Worm (Caenorhabditis elegans): ENCODE measurements around the gene F42G8.8.

The F42G8.8 gene

DNA sequence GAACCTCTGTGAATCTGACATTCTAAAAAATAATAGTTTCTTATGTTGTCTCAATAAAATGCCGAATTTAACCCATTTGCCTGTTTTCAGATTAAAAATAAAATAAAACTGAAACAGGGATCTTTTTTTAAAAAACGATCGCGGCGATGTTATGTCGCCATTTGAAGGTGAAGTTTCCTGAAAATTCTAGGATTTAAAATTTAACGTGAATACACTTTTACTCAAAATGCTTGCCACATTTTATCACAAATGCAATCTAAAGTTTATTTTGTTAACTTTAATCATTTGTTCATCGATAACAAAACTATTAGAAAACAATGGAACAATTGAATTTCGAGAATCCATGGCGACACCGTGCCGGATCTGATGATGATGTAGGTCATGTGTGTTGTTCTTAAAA is 19.3 kb upstream of the F42G8.8 start, which contains the start of gene Y42H9AR.2:
TSS of gene Y42H9AR.2 (plus strand) at position 301 of the 400 bp plus-strand sequence.
- TF ChIP-seq sdz-12 (GFP tag; optimal IDR thresholded peaks at IDR 0.05) (no peak), aha-1 (tag) (no peak)

DNA sequence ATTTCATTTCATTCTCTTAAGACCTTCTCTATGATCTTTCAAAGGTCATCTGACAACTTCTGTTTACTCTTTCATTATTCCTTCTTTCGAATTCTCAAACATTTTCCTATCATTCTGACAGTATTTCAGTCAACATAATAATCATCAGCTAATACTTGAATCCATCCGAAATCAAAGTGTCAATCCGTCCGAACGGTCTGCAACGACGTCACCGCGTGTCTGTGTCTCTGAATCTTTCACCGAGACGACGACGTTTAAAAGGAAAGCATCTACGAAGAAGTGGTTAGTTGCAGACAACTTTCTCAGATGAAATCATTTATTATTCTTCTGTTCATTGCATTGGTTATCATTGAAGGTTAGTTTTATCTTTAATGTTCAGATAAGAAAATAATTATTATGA is 16.7 kb upstream of the F42G8.8 start, which contains the start of gene Y42H9AR.5:
TSS of gene Y42H9AR.5 (plus strand) at position 301 of the 400 bp plus-strand sequence.
- no peak for TF ChIP-seq dmd-8 (GFP tag; IDR thresholded peaks at IDR 0.05)
- no peak for TF ChIP-seq daf-12 (tag; optimal IDR thresholded peaks at IDR 0.05)
- TF ChIP-seq mdl-1 (tag; optimal IDR thresholded peaks at IDR 0.05), result peak in 1 of 2 experiments; percentile 9
- TF ChIP-seq aha-1 (tag), result peak; percentile 12

DNA sequence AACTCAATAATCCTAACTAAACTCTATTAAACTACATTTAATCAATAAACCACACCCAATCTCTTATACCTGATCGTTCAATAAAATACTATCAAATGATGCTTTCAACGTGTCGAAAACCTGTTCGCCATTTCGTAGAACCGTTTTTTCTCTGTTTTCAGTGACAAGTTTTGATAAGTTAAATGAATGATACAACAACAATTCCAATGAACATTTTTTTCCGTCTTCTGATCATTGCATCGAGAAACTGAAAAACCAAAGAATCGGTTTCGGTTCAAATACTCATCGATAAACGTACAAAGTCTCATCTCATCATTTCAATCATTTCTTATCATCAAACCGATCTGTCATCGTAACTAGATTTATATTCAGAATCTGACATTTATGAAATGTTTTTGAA is 15.7 kb upstream of the F42G8.8 start:
- TF ChIP-seq unc-62 (GFP tag; optimal IDR thresholded peaks at IDR 0.05 in 1 of 2) (peak in 1 of 2 experiments; percentile 81), unc-62 (tag; optimal IDR thresholded peaks at IDR 0.05) (no peak), T26A8.4 (GFP tag; IDR thresholded peaks at IDR 0.05) (no peak), set-16 (GFP tag; IDR thresholded peaks at IDR 0.05) (no peak), Y105C5A.15 (GFP tag; IDR thresholded peaks at IDR 0.05) (no peak), nhr-48 (tag; optimal IDR thresholded peaks at IDR 0.05) (peak; percentile 9), mxl-3 (GFP tag; optimal IDR thresholded peaks at IDR 0.05) (peak; percentile 73), zfp-2 (tag; optimal IDR thresholded peaks at IDR 0.05) (no peak), snpc-4 (tag; optimal IDR thresholded peaks at IDR 0.05) (no peak), dmd-6 (GFP tag; IDR thresholded peaks at IDR 0.05) (peak; percentile 59; the same call in 1 of the 2 replicates)

DNA sequence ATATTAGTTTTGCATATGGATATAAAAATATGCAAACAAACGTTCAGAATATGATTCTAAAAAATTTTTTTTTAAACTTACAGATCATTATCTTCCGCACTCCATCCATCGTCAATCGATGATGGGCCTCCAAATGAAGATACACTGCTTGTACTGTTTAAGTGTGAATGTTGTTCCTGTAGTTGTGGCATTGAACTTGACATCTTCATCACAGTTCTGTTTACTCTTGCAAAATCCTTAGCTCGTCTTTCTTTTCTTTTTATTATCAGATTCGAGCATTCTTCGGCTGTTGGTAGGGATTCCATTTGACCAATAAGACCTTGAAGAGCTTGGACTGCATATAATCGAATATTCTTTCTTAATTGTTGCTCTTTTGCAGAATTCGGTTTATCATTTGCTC is 13.8 kb upstream of the F42G8.8 start:
- peak in 1 of 2 experiments; percentile 94 for TF ChIP-seq unc-62 (GFP tag; optimal IDR thresholded peaks at IDR 0.05 in 1 of 2)
- no peak for TF ChIP-seq unc-62 (tag; optimal IDR thresholded peaks at IDR 0.05)
- no peak for TF ChIP-seq ZK546.5 (tag; optimal IDR thresholded peaks at IDR 0.05)

DNA sequence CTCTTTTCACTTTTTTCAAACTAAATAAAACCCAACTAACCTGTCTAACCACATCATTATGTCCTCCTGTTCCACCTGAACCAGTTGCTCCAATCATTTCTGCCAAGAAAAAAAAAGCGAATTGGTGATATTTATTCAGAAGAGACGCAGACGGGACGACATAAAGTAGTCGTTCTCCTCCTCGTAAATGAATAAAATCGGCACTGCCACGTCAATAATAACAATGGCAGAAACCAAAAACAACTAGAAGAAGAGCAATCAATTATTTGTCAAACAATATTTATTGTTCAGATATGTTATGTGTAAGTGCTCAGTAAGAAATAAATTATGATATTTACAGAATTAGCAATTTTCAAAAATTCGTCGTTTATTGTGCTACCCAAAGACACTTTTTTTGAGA is 11.4 kb upstream of the F42G8.8 start, which contains the start of gene rabs-5:
TSS of gene rabs-5 (minus strand) at position 101 of the 400 bp plus-strand sequence.
- no peak for TF ChIP-seq cey-2 (tag; optimal IDR thresholded peaks at IDR 0.05; ENCODE audit: borderline replicate concordance, insufficient read depth)
- no peak for TF ChIP-seq vab-7 (GFP tag; IDR thresholded peaks at IDR 0.05)
- TF ChIP-seq duxl-1 (tag; optimal IDR thresholded peaks at IDR 0.05; ENCODE audit: poor library complexity), result no peak
- no peak for TF ChIP-seq tag-97 (GFP tag; IDR thresholded peaks at IDR 0.05)
- TF ChIP-seq zfp-3 (GFP tag; conservative IDR thresholded peaks at IDR 0.05), result no peak

DNA sequence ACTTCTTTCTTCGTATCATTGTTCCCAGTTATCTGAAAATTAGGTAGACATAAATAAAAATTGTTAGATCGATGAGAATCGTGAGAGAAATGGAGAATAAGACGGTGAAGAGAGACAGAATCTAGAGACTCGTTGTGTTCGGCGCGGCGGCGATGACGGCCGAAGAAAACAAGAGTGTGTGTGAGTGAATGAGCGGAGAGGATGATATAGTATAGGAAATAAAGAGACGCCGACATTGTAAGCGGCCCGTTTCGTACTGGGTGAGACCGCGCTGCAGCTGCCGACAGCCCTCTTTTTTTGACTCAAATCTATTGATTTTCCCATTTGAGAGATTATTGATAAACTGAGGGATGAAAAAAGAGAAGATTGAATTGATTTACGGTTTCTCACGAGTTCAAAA is 6.7 kb upstream of the F42G8.8 start, which contains the start of gene Y42H9AR.4:
TSS of gene Y42H9AR.4 (minus strand) at position 32 of the 400 bp plus-strand sequence.
- TF ChIP-seq mes-2 (tag; optimal IDR thresholded peaks at IDR 0.05; ENCODE audit: poor library complexity, severe bottlenecking) (peak; percentile 59), lsy-2 (tag; optimal IDR thresholded peaks at IDR 0.05) (peak in 1 of 2 experiments; percentile 45), nhr-25 (tag; optimal IDR thresholded peaks at IDR 0.05; ENCODE audit: borderline replicate concordance, insufficient read depth) (no peak), ZK546.5 (tag; optimal IDR thresholded peaks at IDR 0.05) (no peak), lin-38 (GFP tag; IDR thresholded peaks at IDR 0.05) (peak; percentile 23; the same call in 1 of the 2 replicates), nhr-237 (tag; optimal IDR thresholded peaks at IDR 0.05) (no peak), nhr-42 (GFP tag; IDR thresholded peaks at IDR 0.05) (no peak), fos-1 (tag; optimal IDR thresholded peaks at IDR 0.05) (no peak), duxl-1 (tag; optimal IDR thresholded peaks at IDR 0.05; ENCODE audit: poor library complexity) (no peak), ceh-20 (GFP tag; IDR thresholded peaks at IDR 0.05) (no peak), lin-15B (tag; optimal IDR thresholded peaks at IDR 0.05) (no peak), zip-2 (tag; optimal IDR thresholded peaks at IDR 0.05) (no peak), ceh-44 (GFP tag; IDR thresholded peaks at IDR 0.05) (no peak), unc-62 (GFP tag; optimal IDR thresholded peaks at IDR 0.05 in 1 of 2) (peak in 1 of 2 experiments; percentile 66), unc-62 (tag; optimal IDR thresholded peaks at IDR 0.05) (no peak), nhr-111 (GFP tag; optimal IDR thresholded peaks at IDR 0.05) (no peak), rbr-2 (tag; optimal IDR thresholded peaks at IDR 0.05) (peak; percentile 29), ceh-32 (tag; optimal IDR thresholded peaks at IDR 0.05; ENCODE audit: poor library complexity) (no peak), nhr-102 (tag; optimal IDR thresholded peaks at IDR 0.05) (no peak), F37D6.2 (tag; optimal IDR thresholded peaks at IDR 0.05) (no peak), tag-97 (GFP tag; IDR thresholded peaks at IDR 0.05) (no peak), hlh-11 (tag; optimal IDR thresholded peaks at IDR 0.05) (peak; percentile 70), tra-1 (GFP tag; IDR thresholded peaks at IDR 0.05) (no peak), unc-39 (tag; optimal IDR thresholded peaks at IDR 0.05) (no peak), lin-13 (GFP tag; optimal IDR thresholded peaks at IDR 0.05) (no peak)

Data from whole organism, L4 larva.